Worm (Caenorhabditis elegans) whole organism, L4 larva: ENCODE measurements around the gene srdh-1.

Experiments used
- F10B5.3 ChIP-seq: sonication (generic microtip); optimal IDR thresholded peaks from 2 replicates; lab custom pipeline; 2016; ENCODE audit warnings: mild to moderate bottlenecking, missing genetic modification characterization, missing compliant biosample characterization
- ama-1 ChIP-seq: fragments of 150-350 bp; optimal IDR thresholded peaks from 2 replicates; lab custom pipeline; 2014; ENCODE audit warnings: inconsistent platforms, mixed read lengths
- arid-1 ChIP-seq: fragments of 200-800 bp; sonication (Bioruptor generic); conservative IDR thresholded peaks from 2 replicates; pipeline ENCODE4 v1.3.6; 2022; ENCODE audit warnings: missing genetic modification reagents, missing genetic modification characterization, missing compliant biosample characterization
- ceh-28 ChIP-seq: fragments of 150-350 bp; optimal IDR thresholded peaks from 2 replicates; lab custom pipeline; 2014; ENCODE audit warnings: missing biosample characterization, missing genetic modification reagents, missing genetic modification characterization
- jun-1 ChIP-seq: fragments of 150-350 bp; optimal IDR thresholded peaks from 2 replicates; lab custom pipeline; 2014; ENCODE audit warnings: missing biosample characterization, missing genetic modification reagents, missing genetic modification characterization
- lin-15B ChIP-seq: fragments of 150-350 bp; sonication (generic microtip); optimal IDR thresholded peaks from 3 replicates; lab custom pipeline; 2014; ENCODE audit warnings: missing biosample characterization, missing genetic modification characterization
- mep-1 ChIP-seq: fragments of 150-350 bp; sonication (generic microtip); optimal IDR thresholded peaks from 3 replicates; lab custom pipeline; 2014; ENCODE audit warnings: missing biosample characterization, missing genetic modification characterization
- nhr-76 ChIP-seq: fragments of 150-350 bp; optimal IDR thresholded peaks from 2 replicates; lab custom pipeline; 2014; ENCODE audit warnings: missing biosample characterization, missing genetic modification characterization
- nhr-77 ChIP-seq: fragments of 150-350 bp; optimal IDR thresholded peaks from 2 replicates; lab custom pipeline; 2014; ENCODE audit warnings: missing biosample characterization, missing genetic modification characterization
- zag-1 ChIP-seq: fragments of 150-350 bp; optimal IDR thresholded peaks from 2 replicates; lab custom pipeline; 2014; ENCODE audit warnings: missing biosample characterization, missing genetic modification characterization
- zip-2 ChIP-seq: fragments of 150-350 bp; optimal IDR thresholded peaks from 2 replicates; lab custom pipeline; 2014; ENCODE audit warnings: missing biosample characterization, missing genetic modification characterization

ce11 chrII:8283158-8283717 is 18.8 kb downstream of the srdh-1 start, which contains the start of the genes nst-1 and cct-4:
- TF ChIP-seq F10B5.3 (tag; lab: Kevin White, UChicago) (no peak), mep-1 (tag; lab: Kevin White, UChicago) (peak; percentile 35), ceh-28 (tag; lab: Kevin White, UChicago) (no peak), ama-1 (lab: Kevin White, UChicago) (no peak), jun-1 (no peak), lin-15B (tag; lab: Kevin White, UChicago) (no peak), nhr-76 (tag; lab: Kevin White, UChicago) (no peak), arid-1 (GFP tag; lab: Robert Waterston, UW) (no peak), nhr-77 (tag; lab: Kevin White, UChicago) (no peak), zip-2 (tag; lab: Kevin White, UChicago) (no peak), zag-1 (tag; lab: Kevin White, UChicago) (no peak)
